Fruit fly (Drosophila melanogaster): ENCODE measurements around the gene mRpL47.

The mRpL47 gene

DNA sequence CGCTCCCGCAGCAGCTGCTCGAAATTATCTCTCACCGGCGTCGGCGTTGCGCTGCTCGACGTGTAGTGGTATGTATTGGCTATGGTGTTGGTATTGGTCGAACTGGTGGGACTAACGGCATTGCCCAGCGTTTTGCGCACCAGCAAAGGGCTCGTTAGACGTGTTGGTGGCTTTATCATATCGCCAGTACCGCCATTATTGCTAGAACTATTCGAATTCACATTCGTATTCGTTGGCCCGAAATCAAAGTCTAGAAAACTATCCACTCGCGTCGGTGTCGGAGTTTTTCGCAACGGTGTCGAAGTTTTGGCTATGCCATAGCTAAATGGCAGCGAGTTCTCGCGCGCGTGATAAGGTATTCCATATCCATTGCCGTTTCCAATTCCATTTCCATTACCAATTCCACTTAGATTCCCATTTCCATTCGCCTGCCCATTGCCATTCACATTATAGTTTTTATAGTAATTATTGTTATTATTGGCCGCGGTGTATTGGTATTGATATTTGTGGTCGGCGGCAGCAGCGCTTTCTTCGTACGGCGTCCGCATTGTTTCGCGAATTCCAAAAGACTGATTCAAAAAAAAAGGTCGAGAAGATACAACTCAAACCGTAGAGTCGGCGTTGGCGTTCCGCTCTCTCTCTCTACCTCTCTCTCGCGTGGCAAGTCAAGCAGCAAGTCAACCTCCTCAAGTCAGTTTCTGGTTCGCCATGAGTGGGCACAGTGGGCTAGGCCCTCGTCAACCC, 16.9 kb upstream of the mRpL47 start, which contains the start of gene by (continued):
- no peak for TF ChIP-seq CG6254 (GFP tag; optimal IDR thresholded peaks at IDR 0.05)
- TF ChIP-seq stc (GFP tag; IDR thresholded peaks at IDR 0.05) = no peak
- no peak for TF ChIP-seq Atf3 (GFP tag; optimal IDR thresholded peaks at IDR 0.05)
- no peak for TF ChIP-seq E2f2 (GFP tag; IDR thresholded peaks at IDR 0.05)
- TF ChIP-seq ttk (GFP tag; IDR thresholded peaks at IDR 0.05) = no peak
- no peak for TF ChIP-seq lmd (GFP tag; IDR thresholded peaks at IDR 0.05)
- TF ChIP-seq sug (tag; optimal IDR thresholded peaks at IDR 0.05) = peak; percentile 52
- TF ChIP-seq Fer3 (tag; optimal IDR thresholded peaks at IDR 0.05) = no peak
- no peak for TF ChIP-seq seq (GFP tag; IDR thresholded peaks at IDR 0.05)
- TF ChIP-seq Lim3 (GFP tag; IDR thresholded peaks at IDR 0.05) = no peak
- no peak for TF ChIP-seq CG10274 (GFP tag; optimal IDR thresholded peaks at IDR 0.05)
- no peak for TF ChIP-seq salm (tag; optimal IDR thresholded peaks at IDR 0.05)
- TF ChIP-seq Med (GFP tag) = no peak
- TF ChIP-seq bab2 (GFP tag; optimal IDR thresholded peaks at IDR 0.05) = no peak
- no peak for TF ChIP-seq gsb-n (tag; optimal IDR thresholded peaks at IDR 0.05)
- TF ChIP-seq CG15479 (GFP tag; optimal IDR thresholded peaks at IDR 0.05) = no peak
- TF ChIP-seq CG7963 (GFP tag; IDR thresholded peaks at IDR 0.05; ENCODE audit: partially characterized antibody) = no peak
- no peak for TF ChIP-seq CG6765 (GFP tag; optimal IDR thresholded peaks at IDR 0.05)
- TF ChIP-seq CG3407 (GFP tag; optimal IDR thresholded peaks at IDR 0.05) = no peak
- TF ChIP-seq CG18262 (tag; optimal IDR thresholded peaks at IDR 0.05) = no peak
- peak; percentile 43 for TF ChIP-seq CG10543 (GFP tag; optimal IDR thresholded peaks at IDR 0.05)
- no peak for TF ChIP-seq Dp (GFP tag; optimal IDR thresholded peaks at IDR 0.05)
- no peak for TF ChIP-seq CG6175 (GFP tag; IDR thresholded peaks at IDR 0.05)
- TF ChIP-seq Pdp1 (GFP tag; optimal IDR thresholded peaks at IDR 0.05) = no peak

DNA sequence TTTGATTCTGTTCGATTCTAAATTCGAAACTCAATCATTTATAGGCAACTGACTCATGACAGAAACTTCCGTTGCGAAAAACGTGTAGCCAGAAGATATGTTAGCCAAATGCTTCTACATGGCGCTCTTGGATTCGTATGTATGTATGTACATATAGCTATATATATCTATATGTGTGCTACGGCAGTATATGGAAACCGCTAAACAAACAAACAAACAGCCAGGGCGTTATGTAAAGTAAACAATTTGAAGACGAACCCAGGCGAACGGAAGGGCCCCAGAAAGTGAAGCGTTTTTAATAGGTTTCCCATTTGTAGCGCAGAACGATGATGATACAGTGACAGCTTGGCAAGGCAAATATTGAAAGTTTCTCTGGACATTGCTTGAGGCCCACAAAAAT, 14.2 kb upstream of the mRpL47 start:
- no peak for TF ChIP-seq org-1 (GFP tag; optimal IDR thresholded peaks at IDR 0.05)
- TF ChIP-seq CG8944 (GFP tag; optimal IDR thresholded peaks at IDR 0.05) = no peak
- 0 out of 4 replicates have a peak, but pooled peaks have one; percentile 32 for TF ChIP-seq chinmo (GFP tag; IDR thresholded peaks at IDR 0.05; ENCODE audit: partially characterized antibody)
- no peak for TF ChIP-seq salm (tag; optimal IDR thresholded peaks at IDR 0.05)
- no peak for TF ChIP-seq CG34224 (GFP tag; IDR thresholded peaks at IDR 0.05; ENCODE audit: partially characterized antibody)
- peak; percentile 14 for TF ChIP-seq Nf-YB (GFP tag; optimal IDR thresholded peaks at IDR 0.05)
- TF ChIP-seq Dek (tag; optimal IDR thresholded peaks at IDR 0.05) = peak; percentile 3
- TF ChIP-seq NC2α (GFP tag; optimal IDR thresholded peaks at IDR 0.05) = no peak
- peak; percentile 1 for TF ChIP-seq Spps (tag; optimal IDR thresholded peaks at IDR 0.05)
- TF ChIP-seq CG10209 (GFP tag; optimal IDR thresholded peaks at IDR 0.05) = no peak
- peak; percentile 80 for TF ChIP-seq Ets65A (GFP tag)
- no peak for TF ChIP-seq D19A (tag; optimal IDR thresholded peaks at IDR 0.05)
- TF ChIP-seq Mrtf (GFP tag; IDR thresholded peaks at IDR 0.05) = no peak
- TF ChIP-seq rib (GFP tag; IDR thresholded peaks at IDR 0.05) = no peak
- TF ChIP-seq lab (GFP tag; optimal IDR thresholded peaks at IDR 0.05) = peak; percentile 6
- TF ChIP-seq Med (GFP tag) = peak; percentile 74
- peak; percentile 37 for TF ChIP-seq CG17568 (GFP tag; optimal IDR thresholded peaks at IDR 0.05)
- peak; percentile 37 for TF ChIP-seq sens (GFP tag)
- no peak for TF ChIP-seq CoRest (tag; optimal IDR thresholded peaks at IDR 0.05)
- TF ChIP-seq dmrt99B (tag; optimal IDR thresholded peaks at IDR 0.05) = no peak
- TF ChIP-seq CG2120 (GFP tag; optimal IDR thresholded peaks at IDR 0.05) = no peak
- TF ChIP-seq CG3281 (GFP tag; optimal IDR thresholded peaks at IDR 0.05) = peak; percentile 7
- TF ChIP-seq Pdp1 (GFP tag; optimal IDR thresholded peaks at IDR 0.05) = peak in 1 of 2 experiments; percentile 60
- TF ChIP-seq CG17385 (GFP tag; optimal IDR thresholded peaks at IDR 0.05) = peak; percentile 16
- no peak for TF ChIP-seq Dip3 (GFP tag; optimal IDR thresholded peaks at IDR 0.05)
- TF ChIP-seq PHDP (tag; optimal IDR thresholded peaks at IDR 0.05) = peak; percentile 1
- no peak for TF ChIP-seq CG2116 (GFP tag; optimal IDR thresholded peaks at IDR 0.05)
- TF ChIP-seq CG11504 (tag; optimal IDR thresholded peaks at IDR 0.05) = no peak
